Worm (Caenorhabditis elegans) whole organism, mixed stage, embryonic: Measurements from ENCODE around the gene Y34B4A.10.

Experiments used
- elt-3 ChIP-seq: fragments of 150-350 bp; optimal IDR thresholded peaks from 2 replicates; lab custom pipeline; 2014; ENCODE audit warnings: missing biosample characterization, missing genetic modification characterization
- nhr-237 ChIP-seq: fragments of 150-350 bp; optimal IDR thresholded peaks from 2 replicates; lab custom pipeline; 2014; ENCODE audit warnings: missing biosample characterization, missing genetic modification characterization
- snpc-4 ChIP-seq: fragments of 150-350 bp; optimal IDR thresholded peaks from 2 replicates; lab custom pipeline; 2014; ENCODE audit warnings: missing biosample characterization, missing genetic modification characterization
- tbx-8 ChIP-seq: fragments of 200-800 bp; sonication (Bioruptor generic); optimal IDR thresholded peaks from 2 replicates; lab custom pipeline; 2018; ENCODE audit warnings: mild to moderate bottlenecking, missing genetic modification characterization, moderate library complexity, missing compliant biosample characterization
- unc-39 ChIP-seq: fragments of 150-350 bp; optimal IDR thresholded peaks from 2 replicates; lab custom pipeline; 2014; ENCODE audit warnings: missing biosample characterization, missing genetic modification characterization

DNA sequence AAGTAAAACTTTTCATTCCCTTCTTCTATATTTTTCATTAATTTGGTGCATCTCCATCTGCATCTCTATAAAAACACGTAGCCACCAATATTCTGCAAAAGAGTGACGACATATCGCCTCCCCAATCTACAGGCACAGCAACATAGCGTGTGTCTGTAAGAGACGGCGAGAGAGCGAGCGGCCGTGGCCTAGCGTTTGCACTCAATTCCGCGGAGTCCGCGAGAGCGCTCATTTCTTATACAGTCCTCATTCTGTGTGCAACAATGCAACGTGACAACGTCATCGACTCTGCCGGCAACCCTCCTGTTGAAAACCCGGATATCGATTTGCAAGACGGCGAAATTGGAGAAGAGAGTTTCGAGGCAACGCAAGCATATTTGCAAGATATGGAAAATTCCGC, 44.1 kb upstream of the Y34B4A.10 start, which contains the start of gene H28G03.2:
- TF ChIP-seq unc-39 (tag; lab: Kevin White, UChicago) (no peak), tbx-8 (GFP tag; lab: Kevin White, UChicago) (no peak), elt-3 (tag; lab: Kevin White, UChicago) (no peak), nhr-237 (tag; lab: Kevin White, UChicago) (no peak), snpc-4 (no peak)
